Worm (Caenorhabditis elegans) whole organism, young adult: ENCODE data around the gene ZK666.1.

ENCODE experiments used
- D2030.7 ChIP-seq: fragments of 200-800 bp; sonication (Bioruptor generic); IDR thresholded peaks from 2 replicates; pipeline ENCODE4 v1.3.6; 2022; ENCODE audit warnings: missing genetic modification reagents, missing genetic modification characterization, missing compliant biosample characterization
- F57A8.1 ChIP-seq: fragments of 200-800 bp; sonication (Bioruptor generic); optimal IDR thresholded peaks from 2 replicates; lab custom pipeline; 2018; ENCODE audit warnings: mild to moderate bottlenecking, missing genetic modification characterization, moderate library complexity, missing compliant biosample characterization
- F57C9.4 ChIP-seq: sonication (generic microtip); optimal IDR thresholded peaks from 2 replicates; lab custom pipeline; 2017; ENCODE audit warnings: mild to moderate bottlenecking, missing genetic modification characterization, missing compliant biosample characterization
- ama-1 ChIP-seq, 3 experiments: fragments of 150-350 bp in 1 of 3; sonication (generic microtip) in 2 of 3; optimal IDR thresholded peaks; 2 replicates each; lab custom pipeline; 2014 to 2018; ENCODE audit warnings: missing biosample characterization in 2 of 3, missing genetic modification characterization in 2 of 3, missing genetic modification reagents in 2 of 3
- bed-2 ChIP-seq: fragments of 200-800 bp; sonication (Bioruptor generic); IDR thresholded peaks from 2 replicates; pipeline ENCODE4 v1.3.6; 2022; ENCODE audit warnings: missing genetic modification reagents, missing genetic modification characterization, missing compliant biosample characterization
- cebp-1 ChIP-seq, 2 experiments: fragments of 200-800 bp in 1 of 2; sonication (Bioruptor generic) in 1 of 2; sonication (generic microtip) in 1 of 2; IDR thresholded peaks in 1 of 2; optimal IDR thresholded peaks in 1 of 2; 2 replicates each; pipeline versions ENCODE4 v1.3.6 to Lab custom; 2017 to 2022; ENCODE audit warnings: missing compliant biosample characterization in 2 of 2, missing genetic modification characterization in 2 of 2, mild to moderate bottlenecking in 1 of 2, missing genetic modification reagents in 1 of 2, moderate library complexity in 1 of 2
- efl-1 ChIP-seq: fragments of 150-350 bp; optimal IDR thresholded peaks from 2 replicates; lab custom pipeline; 2014; ENCODE audit warnings: missing biosample characterization, missing genetic modification reagents, missing genetic modification characterization
- him-1 ChIP-seq: sonication (generic microtip); optimal IDR thresholded peaks from 2 replicates; lab custom pipeline; 2016; ENCODE audit warnings: missing genotype, missing genetic modification reagents, missing genetic modification characterization, missing compliant biosample characterization
- lin-35 ChIP-seq, 3 experiments: fragments of 150-350 bp in 2 of 3; sonication (generic microtip) in 1 of 3; optimal IDR thresholded peaks; 2 replicates each; lab custom pipeline; 2014 to 2018; ENCODE audit warnings: missing biosample characterization in 3 of 3, missing genetic modification characterization in 3 of 3, missing genetic modification reagents in 3 of 3
- nhr-80 ChIP-seq: sonication (generic microtip); optimal IDR thresholded peaks from 2 replicates; lab custom pipeline; 2016; ENCODE audit warnings: missing genetic modification characterization, missing compliant biosample characterization
- pha-4 ChIP-seq: fragments of 150-350 bp; sonication (generic microtip); optimal IDR thresholded peaks from 2 replicates; lab custom pipeline; 2014; ENCODE audit warnings: missing biosample characterization, missing genetic modification reagents, missing genetic modification characterization
- tlf-1 ChIP-seq: fragments of 200-800 bp; sonication (Bioruptor generic); optimal IDR thresholded peaks from 2 replicates; lab custom pipeline; 2018; ENCODE audit warnings: mild to moderate bottlenecking, missing genetic modification characterization, missing compliant biosample characterization
- zim-3 ChIP-seq: sonication (generic microtip); optimal IDR thresholded peaks from 2 replicates; lab custom pipeline; 2017; ENCODE audit warnings: mild to moderate bottlenecking, missing genetic modification characterization, moderate library complexity, missing compliant biosample characterization
- ztf-3 ChIP-seq: fragments of 200-800 bp; sonication (Bioruptor generic); optimal IDR thresholded peaks from 2 replicates; lab custom pipeline; 2018; ENCODE audit warnings: mild to moderate bottlenecking, missing genetic modification characterization, missing compliant biosample characterization

DNA sequence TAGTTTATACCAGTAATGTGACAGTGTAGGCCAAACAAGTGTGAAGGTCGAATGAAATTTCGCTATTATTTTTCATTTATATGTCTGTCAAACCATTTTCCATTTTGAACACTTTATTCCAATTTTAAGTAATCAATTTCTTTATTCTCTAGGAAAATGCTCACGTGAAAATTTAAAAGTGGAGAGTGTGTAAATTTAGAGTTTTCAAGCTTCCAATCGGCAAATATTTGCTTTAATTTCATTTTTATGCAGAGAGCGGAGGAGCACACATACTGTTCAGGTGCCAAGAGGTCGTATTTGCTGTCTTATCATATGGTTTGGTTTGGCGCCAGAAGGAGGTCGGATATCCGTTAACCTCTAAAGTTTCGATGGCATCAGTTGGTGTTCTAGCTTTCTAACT lies 24.3 kb downstream of the ZK666.1 start:
- TF ChIP-seq F57C9.4 (tag; lab: Kevin White, UChicago) (no peak), lin-35 (GFP tag; optimal IDR thresholded peaks at IDR 0.05; lab: Kevin White, UChicago) (no peak), cebp-1 (GFP tag; IDR thresholded peaks at IDR 0.05; lab: Robert Waterston, UW) (no peak), cebp-1 (tag; optimal IDR thresholded peaks at IDR 0.05; lab: Kevin White, UChicago) (no peak), pha-4 (tag; lab: Kevin White, UChicago) (no peak), D2030.7 (no peak), ama-1 (optimal IDR thresholded peaks at IDR 0.05; lab: Kevin White, UChicago) (no peak), ama-1 (GFP tag; optimal IDR thresholded peaks at IDR 0.05; lab: Kevin White, UChicago) (no peak), nhr-80 (tag; lab: Kevin White, UChicago) (no peak), F57A8.1 (GFP tag; lab: Kevin White, UChicago) (no peak), efl-1 (GFP tag; lab: Kevin White, UChicago) (no peak), zim-3 (tag; lab: Kevin White, UChicago) (no peak), bed-2 (GFP tag; lab: Robert Waterston, UW) (no peak), tlf-1 (GFP tag; lab: Kevin White, UChicago) (no peak), ztf-3 (GFP tag; lab: Kevin White, UChicago) (no peak), him-1 (tag; lab: Kevin White, UChicago) (no peak)
